Fruit fly (Drosophila melanogaster): ENCODE measurements around the gene rdx.

The rdx gene

dm6 chr3R:14031531-14032414 lies at the start of gene rdx, which contains the start of gene CG3061:
rdx (minus strand) TSS chr3R:14032057.
CG3061 (plus strand) TSS chr3R:14032371.
- no peak for TF ChIP-seq CG13123 (GFP tag; optimal IDR thresholded peaks at IDR 0.05)
- TF ChIP-seq tna (GFP tag; IDR thresholded peaks at IDR 0.05; ENCODE audit: partially characterized antibody), result no peak
- no peak for TF ChIP-seq CG15073 (GFP tag; optimal IDR thresholded peaks at IDR 0.05)
- TF ChIP-seq Dp (GFP tag; optimal IDR thresholded peaks at IDR 0.05), result no peak
- TF ChIP-seq Atf6 (GFP tag; IDR thresholded peaks at IDR 0.05), result no peak
- TF ChIP-seq CG11696 (GFP tag; IDR thresholded peaks at IDR 0.05), result no peak
- TF ChIP-seq CG2116 (GFP tag; optimal IDR thresholded peaks at IDR 0.05), result peak; percentile 98
- no peak for TF ChIP-seq CG6175 (GFP tag; IDR thresholded peaks at IDR 0.05)
- 0 out of 2 replicates have a peak, but pooled peaks have one; percentile 27 for TF ChIP-seq CG6272 (GFP tag; IDR thresholded peaks at IDR 0.05)
- TF ChIP-seq ssp (GFP tag; IDR thresholded peaks at IDR 0.05), result no peak
- no peak for TF ChIP-seq CG14050 (GFP tag; IDR thresholded peaks at IDR 0.05)
- TF ChIP-seq Usf (GFP tag; optimal IDR thresholded peaks at IDR 0.05), result peak; percentile 51
- no peak for TF ChIP-seq CG11560 (tag; IDR thresholded peaks at IDR 0.05)
- TF ChIP-seq caup (GFP tag; optimal IDR thresholded peaks at IDR 0.05; ENCODE audit: severe bottlenecking), result peak; percentile 55
- TF ChIP-seq CG7357 (GFP tag; IDR thresholded peaks at IDR 0.05), result no peak; the same call in 2 of the 3 replicates
- TF ChIP-seq Taf1 (GFP tag; IDR thresholded peaks at IDR 0.05), result no peak
- TF ChIP-seq Gug (GFP tag; IDR thresholded peaks at IDR 0.05), result peak; percentile 54; the same call in 2 of the 4 replicates
- peak in 1 of 3 experiments; percentile 11 for TF ChIP-seq Stat92E (GFP tag; optimal IDR thresholded peaks at IDR 0.05)
- TF ChIP-seq Myb (GFP tag; optimal IDR thresholded peaks at IDR 0.05), result no peak
- no peak for TF ChIP-seq Adf1 (GFP tag; IDR thresholded peaks at IDR 0.05)
- no peak for TF ChIP-seq TFAM (GFP tag; optimal IDR thresholded peaks at IDR 0.05)
- TF ChIP-seq Antp (GFP tag; optimal IDR thresholded peaks at IDR 0.05), result no peak
- no peak; the same call in 1 of the 2 replicates for TF ChIP-seq CG4404 (GFP tag; IDR thresholded peaks at IDR 0.05)
- TF ChIP-seq Mad (GFP tag; optimal IDR thresholded peaks at IDR 0.05), result no peak
- TF ChIP-seq chm (GFP tag; IDR thresholded peaks at IDR 0.05), result no peak
- no peak for TF ChIP-seq CG4854 (GFP tag; optimal IDR thresholded peaks at IDR 0.05)
- TF ChIP-seq hb (GFP tag; IDR thresholded peaks at IDR 0.05; ENCODE audit: partially characterized antibody), result no peak
- peak; percentile 44; the same call in 1 of the 2 replicates for TF ChIP-seq Bgb (GFP tag; IDR thresholded peaks at IDR 0.05; ENCODE audit: partially characterized antibody)
- TF ChIP-seq Fer3 (tag; optimal IDR thresholded peaks at IDR 0.05), result peak; percentile 50
- peak; percentile 78 for TF ChIP-seq kni (GFP tag; optimal IDR thresholded peaks at IDR 0.05)
- TF ChIP-seq trem (tag; optimal IDR thresholded peaks at IDR 0.05), result peak; percentile 71
- no peak for TF ChIP-seq fd102C (GFP tag; optimal IDR thresholded peaks at IDR 0.05)
- no peak for TF ChIP-seq CG7963 (GFP tag; IDR thresholded peaks at IDR 0.05; ENCODE audit: partially characterized antibody)
- TF ChIP-seq Hr78 (GFP tag; optimal IDR thresholded peaks at IDR 0.05), result no peak
- no peak for TF ChIP-seq CG8359 (GFP tag; optimal IDR thresholded peaks at IDR 0.05; ENCODE audit: borderline replicate concordance)
- TF ChIP-seq CG42726 (GFP tag; IDR thresholded peaks at IDR 0.05; ENCODE audit: partially characterized antibody), result no peak
- peak; percentile 38 for TF ChIP-seq Med (GFP tag)
- TF ChIP-seq CG14710 (tag; optimal IDR thresholded peaks at IDR 0.05), result peak; percentile 82
- TF ChIP-seq HLH4C (GFP tag; IDR thresholded peaks at IDR 0.05; ENCODE audit: partially characterized antibody), result no peak
- no peak for TF ChIP-seq kay (GFP tag; optimal IDR thresholded peaks at IDR 0.05)
- TF ChIP-seq fd3F (GFP tag; optimal IDR thresholded peaks at IDR 0.05), result peak; percentile 71
- TF ChIP-seq CG3995 (GFP tag; optimal IDR thresholded peaks at IDR 0.05), result no peak
- TF ChIP-seq Hr51 (GFP tag; optimal IDR thresholded peaks at IDR 0.05), result peak; percentile 2 to 60
- TF ChIP-seq al (GFP tag; IDR thresholded peaks at IDR 0.05), result no peak
- TF ChIP-seq CG11085 (GFP tag; IDR thresholded peaks at IDR 0.05), result no peak
- peak; percentile 68 for TF ChIP-seq Sox100B (GFP tag; optimal IDR thresholded peaks at IDR 0.05)
- TF ChIP-seq tgo (GFP tag; IDR thresholded peaks at IDR 0.05), result peak; percentile 59
- no peak for TF ChIP-seq Dip2 (GFP tag; IDR thresholded peaks at IDR 0.05)

Data from whole organism, embryonic.